Fruit fly (Drosophila melanogaster) Kc167 (cell line): ENCODE data around the gene Hecw.

Experiments used
- h ChIP-seq: fragments of >200 bp; optimal IDR thresholded peaks from 3 replicates; lab custom pipeline; 2018; ENCODE audit warnings: missing external identifiers
- insv ChIP-seq: fragments of >200 bp; optimal IDR thresholded peaks from 3 replicates; lab custom pipeline; 2018; ENCODE audit warnings: missing external identifiers
- psq ChIP-seq: fragments of >200 bp; optimal IDR thresholded peaks from 2 replicates; lab custom pipeline; 2017; ENCODE audit warnings: missing external identifiers
- ttk ChIP-seq: sonication (Bioruptor generic); optimal IDR thresholded peaks from 2 replicates; lab custom pipeline; 2017; ENCODE audit warnings: missing external identifiers

DNA sequence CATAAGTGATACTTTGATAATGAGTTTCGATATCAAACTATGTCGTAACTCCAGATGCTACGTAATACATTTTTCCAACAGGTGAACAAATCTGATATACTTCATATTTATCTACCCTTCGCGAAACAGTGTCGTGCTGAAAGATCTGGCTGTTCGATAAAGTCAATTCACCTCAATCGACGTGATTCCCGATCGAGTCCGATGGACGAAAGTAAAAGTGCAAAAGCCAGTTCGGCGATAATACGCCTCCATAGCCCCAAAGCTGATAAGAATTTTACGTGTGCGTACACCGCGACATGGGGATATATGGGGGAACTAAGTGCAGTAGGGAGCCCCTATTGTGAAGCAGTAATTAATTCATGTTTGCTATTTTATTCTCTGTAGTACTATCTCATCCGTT, 10.6 kb upstream of the Hecw start:
- no peak for TF ChIP-seq psq (lab: Kevin White, UChicago)
- TF ChIP-seq h (lab: Kevin White, UChicago), result no peak
- no peak for TF ChIP-seq ttk (lab: Kevin White, UChicago)
- TF ChIP-seq insv (lab: Kevin White, UChicago), result no peak
